Fruit fly (Drosophila melanogaster) whole organism, embryonic: Measurements from ENCODE around the gene DopEcR.

Experiments used
- ATbp ChIP-seq: fragments of 200-800 bp; sonication (Bioruptor generic); optimal IDR thresholded peaks from 2 replicates; lab custom pipeline; 2017; ENCODE audit warnings: missing biosample characterization, mild to moderate bottlenecking, missing genetic modification characterization, missing genetic modification reagents
- CG12155 ChIP-seq: fragments of 200-800 bp; sonication (Bioruptor generic); optimal IDR thresholded peaks from 3 replicates; lab custom pipeline; 2016; ENCODE audit warnings: missing biosample characterization, missing genetic modification characterization
- CG12659 ChIP-seq: fragments of 200-800 bp; sonication (Bioruptor generic); optimal IDR thresholded peaks from 3 replicates; lab custom pipeline; 2017; ENCODE audit warnings: mild to moderate bottlenecking, missing biosample characterization, missing genetic modification reagents, missing genetic modification characterization
- CG15479 ChIP-seq: fragments of 200-800 bp; sonication (Bioruptor generic); optimal IDR thresholded peaks from 3 replicates; lab custom pipeline; 2019; ENCODE audit warnings: missing biosample characterization, mild to moderate bottlenecking, missing genetic modification characterization, moderate library complexity
- CG17186 ChIP-seq: fragments of 200-800 bp; sonication (Bioruptor generic); optimal IDR thresholded peaks from 3 replicates; lab custom pipeline; 2017; ENCODE audit warnings: missing biosample characterization, missing genetic modification reagents, missing genetic modification characterization
- CG17328 ChIP-seq: fragments of 200-800 bp; sonication (Bioruptor generic); IDR thresholded peaks from 2 replicates; pipeline ENCODE4 v1.3.6; 2022; ENCODE audit warnings: missing biosample characterization, missing genetic modification characterization
- CG18599 ChIP-seq: fragments of 200-800 bp; sonication (Bioruptor generic); optimal IDR thresholded peaks from 3 replicates; lab custom pipeline; 2017; ENCODE audit warnings: missing biosample characterization, missing genetic modification characterization, mild to moderate bottlenecking, moderate library complexity, missing genetic modification reagents
- CG4360 ChIP-seq: fragments of 200-800 bp; sonication (Bioruptor generic); IDR thresholded peaks from 2 replicates; pipeline ENCODE4 v1.3.6; 2022; ENCODE audit warnings: missing biosample characterization, missing genetic modification characterization
- CG6254 ChIP-seq: fragments of 200-800 bp; sonication (Bioruptor generic); optimal IDR thresholded peaks from 3 replicates; lab custom pipeline; 2017; ENCODE audit warnings: mild to moderate bottlenecking, missing biosample characterization, missing genetic modification reagents, missing genetic modification characterization
- CG6765 ChIP-seq: fragments of 200-800 bp; sonication (Bioruptor generic); optimal IDR thresholded peaks from 3 replicates; lab custom pipeline; 2017; ENCODE audit warnings: missing biosample characterization, mild to moderate bottlenecking, missing genetic modification characterization
- CG8765 ChIP-seq: fragments of 200-800 bp; sonication (Bioruptor generic); IDR thresholded peaks from 2 replicates; pipeline ENCODE4 v1.3.6; 2022; ENCODE audit warnings: missing biosample characterization, missing genetic modification characterization
- E2f2 ChIP-seq: fragments of 200-800 bp; sonication (Bioruptor generic); IDR thresholded peaks from 2 replicates; pipeline ENCODE4 v1.3.6; 2022; ENCODE audit warnings: missing biosample characterization, missing genetic modification characterization
- Med ChIP-seq: fragments of 200-800 bp; sonication (Bioruptor generic); peaks from one replicate; lab custom pipeline; 2016; ENCODE audit warnings: missing biosample characterization, missing genetic modification characterization, mild to moderate bottlenecking, inconsistent platforms, moderate library complexity
- Nf-YC ChIP-seq: fragments of 200-800 bp; optimal IDR thresholded peaks from 3 replicates; lab custom pipeline; 2019; ENCODE audit warnings: missing biosample characterization, mild to moderate bottlenecking, missing genetic modification characterization, moderate library complexity
- Optix ChIP-seq: fragments of 200-800 bp; sonication (Bioruptor generic); IDR thresholded peaks from 3 replicates; pipeline ENCODE4 v1.3.6; 2022; ENCODE audit warnings: missing biosample characterization, missing genetic modification characterization
- Rfx ChIP-seq: fragments of 200-800 bp; sonication (Bioruptor generic); IDR thresholded peaks from 2 replicates; pipeline ENCODE4 v1.3.6; 2022; ENCODE audit warnings: missing biosample characterization, missing genetic modification characterization
- Rx ChIP-seq: fragments of 200-800 bp; sonication (Bioruptor generic); IDR thresholded peaks from 2 replicates; pipeline ENCODE4 v1.3.6; 2022; ENCODE audit warnings: missing biosample characterization, missing genetic modification characterization
- Side ChIP-seq: fragments of 200-800 bp; sonication (Bioruptor generic); optimal IDR thresholded peaks from 2 replicates; lab custom pipeline; 2016; ENCODE audit warnings: missing biosample characterization, missing genetic modification characterization
- chinmo ChIP-seq: fragments of 200-800 bp; sonication (Bioruptor generic); IDR thresholded peaks from 4 replicates; pipeline ENCODE4 v1.3.6; 2022; ENCODE audit warnings: missing biosample characterization, missing genetic modification characterization; ENCODE audit not compliant: partially characterized antibody
- crp ChIP-seq, 2 experiments: fragments of 200-800 bp; sonication (Bioruptor generic); optimal IDR thresholded peaks; 2 replicates in 1 of 2; 3 replicates in 1 of 2; lab custom pipeline; 2017; ENCODE audit warnings: missing biosample characterization in 2 of 2, missing genetic modification characterization in 2 of 2, mild to moderate bottlenecking in 1 of 2, moderate library complexity in 1 of 2
- ems ChIP-seq: fragments of 200-800 bp; sonication (Bioruptor generic); optimal IDR thresholded peaks from 3 replicates; lab custom pipeline; 2016; ENCODE audit warnings: missing biosample characterization, missing genetic modification characterization
- jing ChIP-seq: fragments of 200-800 bp; sonication (Bioruptor generic); optimal IDR thresholded peaks from 2 replicates; lab custom pipeline; 2018; ENCODE audit warnings: missing biosample characterization, mild to moderate bottlenecking, missing genetic modification characterization
- ken ChIP-seq: fragments of 200-800 bp; sonication (Bioruptor generic); IDR thresholded peaks from 3 replicates; pipeline ENCODE4 v1.3.6; 2022; ENCODE audit warnings: missing biosample characterization, missing genetic modification characterization
- lab ChIP-seq: fragments of 200-800 bp; sonication (Bioruptor generic); optimal IDR thresholded peaks from 3 replicates; lab custom pipeline; 2017; ENCODE audit warnings: missing biosample characterization, missing genetic modification characterization, mild to moderate bottlenecking, moderate library complexity, missing genetic modification reagents
- lbe ChIP-seq: fragments of 200-800 bp; sonication (Bioruptor generic); optimal IDR thresholded peaks from 2 replicates; lab custom pipeline; 2016; ENCODE audit warnings: missing biosample characterization, mild to moderate bottlenecking, missing genetic modification characterization
- pho ChIP-seq: fragments of 200-800 bp; sonication (Bioruptor generic); optimal IDR thresholded peaks from 2 replicates; lab custom pipeline; 2016; ENCODE audit warnings: missing biosample characterization, missing genetic modification characterization
- prd ChIP-seq, 3 experiments: fragments of >200 bp in 2 of 3; fragments of 200-800 bp in 1 of 3; sonication (Bioruptor generic) in 1 of 3; optimal IDR thresholded peaks in 2 of 3; IDR thresholded peaks in 1 of 3; 2 replicates in 2 of 3; 3 replicates in 1 of 3; pipeline versions ENCODE4 v1.3.6 to Lab custom; 2017 to 2022; ENCODE audit warnings: missing biosample characterization in 1 of 3, missing genetic modification characterization in 1 of 3
- salm ChIP-seq: fragments of 200-800 bp; sonication (Bioruptor generic); optimal IDR thresholded peaks from 2 replicates; lab custom pipeline; 2018; ENCODE audit warnings: missing biosample characterization, mild to moderate bottlenecking, missing genetic modification characterization
- sens ChIP-seq: fragments of 200-800 bp; sonication (Bioruptor generic); peaks from one replicate; lab custom pipeline; 2016; ENCODE audit warnings: missing biosample characterization, missing genetic modification characterization
- sens-2 ChIP-seq: fragments of 200-800 bp; sonication (Bioruptor generic); IDR thresholded peaks from 2 replicates; pipeline ENCODE4 v1.3.6; 2022; ENCODE audit warnings: missing biosample characterization, missing genetic modification characterization
- sob ChIP-seq: fragments of 200-800 bp; sonication (Bioruptor generic); IDR thresholded peaks from 2 replicates; pipeline ENCODE4 v1.3.6; 2022; ENCODE audit warnings: missing biosample characterization, missing genetic modification characterization
- toy ChIP-seq: fragments of 200-800 bp; sonication (Bioruptor generic); IDR thresholded peaks from 2 replicates; pipeline ENCODE4 v1.3.6; 2022; ENCODE audit warnings: missing biosample characterization, missing genetic modification characterization
- twi ChIP-seq: fragments of 200-800 bp; optimal IDR thresholded peaks from 2 replicates; lab custom pipeline; 2019; ENCODE audit warnings: missing biosample characterization, mild to moderate bottlenecking, missing genetic modification characterization, moderate library complexity
- zen ChIP-seq: fragments of 200-800 bp; sonication (Bioruptor generic); optimal IDR thresholded peaks from 3 replicates; lab custom pipeline; 2018; ENCODE audit warnings: missing biosample characterization, mild to moderate bottlenecking, missing genetic modification characterization, moderate library complexity
- zf30C ChIP-seq: fragments of 200-800 bp; sonication (Bioruptor generic); optimal IDR thresholded peaks from 3 replicates; lab custom pipeline; 2018; ENCODE audit warnings: missing biosample characterization, mild to moderate bottlenecking, missing genetic modification characterization

Gene DopEcR

dm6 chr3L:4409134-4409897, 29.1 kb upstream of the DopEcR start (continued):
- TF ChIP-seq lbe (GFP tag; lab: Kevin White, UChicago) = no peak
- no peak for TF ChIP-seq CG17186 (GFP tag; lab: Kevin White, UChicago)
- peak; percentile 88 for TF ChIP-seq Nf-YC
- TF ChIP-seq Optix (GFP tag; lab: Robert Waterston, UW) = no peak
- peak; percentile 70 for TF ChIP-seq CG6254 (GFP tag; lab: Kevin White, UChicago)
- no peak for TF ChIP-seq lab (GFP tag; lab: Kevin White, UChicago)
- TF ChIP-seq Med (GFP tag; lab: Kevin White, UChicago) = peak; percentile 6
- TF ChIP-seq pho (GFP tag; lab: Kevin White, UChicago) = no peak
- no peak for TF ChIP-seq ems
- 0 out of 2 replicates have a peak, but pooled peaks have one; percentile 12 for TF ChIP-seq Rfx (GFP tag; lab: Robert Waterston, UW)
- TF ChIP-seq, all 482 proteins: peak for 23

- TF ChIP-seq zen (tag; lab: Kevin White, UChicago) (peak; percentile 93), chinmo (GFP tag; lab: Robert Waterston, UW) (0 out of 4 replicates have a peak, but pooled peaks have one; percentile 65), Side (GFP tag; lab: Kevin White, UChicago) (no peak), E2f2 (GFP tag; lab: Robert Waterston, UW) (no peak), salm (tag; lab: Kevin White, UChicago) (no peak), CG15479 (GFP tag; lab: Kevin White, UChicago) (peak; percentile 70), ken (GFP tag; lab: Robert Waterston, UW) (no peak), sens-2 (GFP tag; lab: Robert Waterston, UW) (no peak), CG18599 (no peak), CG4360 (GFP tag; lab: Robert Waterston, UW) (0 out of 2 replicates have a peak, but pooled peaks have one; percentile 16), Rx (GFP tag; lab: Robert Waterston, UW) (no peak), twi (no peak), crp (GFP tag; optimal IDR thresholded peaks at IDR 0.05; lab: Kevin White, UChicago) (peak in 1 of 2 experiments; percentile 0), jing (GFP tag; lab: Kevin White, UChicago) (no peak), CG17328 (GFP tag; lab: Robert Waterston, UW) (no peak), zf30C (GFP tag; lab: Kevin White, UChicago) (peak; percentile 5), CG8765 (GFP tag; lab: Robert Waterston, UW) (no peak), toy (no peak), sob (no peak), ATbp (no peak), CG12155 (GFP tag; lab: Kevin White, UChicago) (no peak), prd (optimal IDR thresholded peaks at IDR 0.05; lab: Kevin White, UChicago) (no peak), prd (GFP tag; IDR thresholded peaks at IDR 0.05; lab: Robert Waterston, UW) (0 out of 3 replicates have a peak, but pooled peaks have one; percentile 22), CG6765 (GFP tag; lab: Kevin White, UChicago) (no peak), CG12659 (GFP tag; lab: Kevin White, UChicago) (no peak), sens (peak; percentile 77)
These were observed 28.3 kb upstream of the DopEcR start for dm6 chr3L:4408313-4409133.
